Fruit fly (Drosophila melanogaster) whole organism, embryonic: ENCODE data around the gene DIP-alpha.
A peak's percentile ranks its signal among the peaks of the same experiment; 100 is the strongest.

ENCODE experiments used
- B-H2 ChIP-seq: fragments of 200-800 bp; sonication (Bioruptor generic); optimal IDR thresholded peaks from 2 replicates; lab custom pipeline; 2018; ENCODE audit warnings: missing biosample characterization, mild to moderate bottlenecking, missing genetic modification characterization
- BtbVII ChIP-seq: fragments of 200-800 bp; sonication (Bioruptor generic); optimal IDR thresholded peaks from 3 replicates; lab custom pipeline; 2017; ENCODE audit warnings: missing biosample characterization, mild to moderate bottlenecking, missing genetic modification characterization
- C15 ChIP-seq: fragments of 200-800 bp; sonication (Bioruptor generic); IDR thresholded peaks from 3 replicates; pipeline ENCODE4 v1.3.6; 2022; ENCODE audit warnings: missing biosample characterization, missing genetic modification characterization
- CG1024 ChIP-seq: fragments of 200-800 bp; sonication (Bioruptor generic); IDR thresholded peaks from 2 replicates; pipeline ENCODE4 v1.3.6; 2022; ENCODE audit warnings: missing biosample characterization, missing genetic modification characterization
- CG10274 ChIP-seq: fragments of 200-800 bp; sonication (Bioruptor generic); optimal IDR thresholded peaks from 3 replicates; lab custom pipeline; 2017; ENCODE audit warnings: missing biosample characterization, mild to moderate bottlenecking, missing genetic modification characterization
- CG10321 ChIP-seq: fragments of 200-800 bp; sonication (Bioruptor generic); IDR thresholded peaks from 2 replicates; pipeline ENCODE4 v1.3.6; 2022; ENCODE audit warnings: missing biosample characterization, missing genetic modification characterization
- CG12219 ChIP-seq: fragments of 200-800 bp; sonication (Bioruptor generic); optimal IDR thresholded peaks from 3 replicates; lab custom pipeline; 2018; ENCODE audit warnings: missing biosample characterization, mild to moderate bottlenecking, missing genetic modification characterization
- CG12769 ChIP-seq: fragments of 200-800 bp; sonication (Bioruptor generic); optimal IDR thresholded peaks from 2 replicates; lab custom pipeline; 2019; ENCODE audit warnings: missing biosample characterization, mild to moderate bottlenecking, missing genetic modification characterization, moderate library complexity
- CG13287 ChIP-seq: fragments of 200-800 bp; sonication (Bioruptor generic); IDR thresholded peaks from 2 replicates; pipeline ENCODE4 v1.3.6; 2022; ENCODE audit warnings: missing biosample characterization, missing genetic modification characterization; ENCODE audit not compliant: partially characterized antibody
- CG13424 ChIP-seq: fragments of 200-800 bp; sonication (Bioruptor generic); optimal IDR thresholded peaks from 2 replicates; lab custom pipeline; 2019; ENCODE audit warnings: missing biosample characterization, mild to moderate bottlenecking, missing genetic modification characterization, moderate library complexity
- CG1603 ChIP-seq: fragments of 200-800 bp; sonication (Bioruptor generic); optimal IDR thresholded peaks from 2 replicates; lab custom pipeline; 2019; ENCODE audit warnings: missing biosample characterization, mild to moderate bottlenecking, missing genetic modification characterization, moderate library complexity
- CG17829 ChIP-seq: fragments of 200-800 bp; optimal IDR thresholded peaks from 2 replicates; lab custom pipeline; 2019; ENCODE audit warnings: missing biosample characterization, mild to moderate bottlenecking, missing genetic modification characterization, moderate library complexity
- CG18476 ChIP-seq: fragments of 200-800 bp; sonication (Bioruptor generic); optimal IDR thresholded peaks from 2 replicates; lab custom pipeline; 2016; ENCODE audit warnings: missing biosample characterization, mild to moderate bottlenecking, missing genetic modification characterization
- CG2712 ChIP-seq: fragments of 200-800 bp; optimal IDR thresholded peaks from 3 replicates; lab custom pipeline; 2019; ENCODE audit warnings: missing biosample characterization, mild to moderate bottlenecking, missing genetic modification characterization, moderate library complexity
- CG3995 ChIP-seq: fragments of 200-800 bp; sonication (Bioruptor generic); optimal IDR thresholded peaks from 3 replicates; lab custom pipeline; 2016; ENCODE audit warnings: missing biosample characterization, missing genetic modification characterization
- CG43689 ChIP-seq: fragments of 200-800 bp; sonication (Bioruptor generic); IDR thresholded peaks from 2 replicates; pipeline ENCODE4 v1.3.6; 2022; ENCODE audit warnings: missing biosample characterization, missing genetic modification characterization
- CG5180 ChIP-seq: fragments of 200-800 bp; sonication (Bioruptor generic); optimal IDR thresholded peaks from 3 replicates; lab custom pipeline; 2017; ENCODE audit warnings: missing biosample characterization, missing genetic modification characterization, mild to moderate bottlenecking, moderate library complexity, missing genetic modification reagents
- CG6254 ChIP-seq: fragments of 200-800 bp; sonication (Bioruptor generic); optimal IDR thresholded peaks from 3 replicates; lab custom pipeline; 2017; ENCODE audit warnings: mild to moderate bottlenecking, missing biosample characterization, missing genetic modification reagents, missing genetic modification characterization
- CG6654 ChIP-seq: fragments of 200-800 bp; sonication (Bioruptor generic); optimal IDR thresholded peaks from 2 replicates; lab custom pipeline; 2017; ENCODE audit warnings: missing biosample characterization, mild to moderate bottlenecking, missing genetic modification characterization
- CG7556 ChIP-seq: fragments of 200-800 bp; sonication (Bioruptor generic); optimal IDR thresholded peaks from 2 replicates; lab custom pipeline; 2017; ENCODE audit warnings: missing biosample characterization, mild to moderate bottlenecking, missing genetic modification characterization
- CkIIα-i1 ChIP-seq: fragments of 200-800 bp; sonication (Bioruptor generic); IDR thresholded peaks from 2 replicates; pipeline ENCODE4 v1.3.6; 2022; ENCODE audit warnings: missing biosample characterization, missing genetic modification characterization
- D19B ChIP-seq: fragments of 200-800 bp; sonication (Bioruptor generic); optimal IDR thresholded peaks from 2 replicates; lab custom pipeline; 2017; ENCODE audit warnings: missing biosample characterization, mild to moderate bottlenecking, missing genetic modification characterization
- Dek ChIP-seq: fragments of 200-800 bp; sonication (Bioruptor generic); optimal IDR thresholded peaks from 3 replicates; lab custom pipeline; 2019; ENCODE audit warnings: missing biosample characterization, mild to moderate bottlenecking, missing genetic modification characterization, moderate library complexity
- Dip3 ChIP-seq: fragments of 200-800 bp; sonication (Bioruptor generic); optimal IDR thresholded peaks from 3 replicates; lab custom pipeline; 2016; ENCODE audit warnings: missing biosample characterization, missing genetic modification characterization
- E2f2 ChIP-seq: fragments of 200-800 bp; sonication (Bioruptor generic); IDR thresholded peaks from 2 replicates; pipeline ENCODE4 v1.3.6; 2022; ENCODE audit warnings: missing biosample characterization, missing genetic modification characterization
- HLH4C ChIP-seq: fragments of 200-800 bp; sonication (Bioruptor generic); IDR thresholded peaks from 3 replicates; pipeline ENCODE4 v1.3.6; 2022; ENCODE audit warnings: missing biosample characterization, missing genetic modification characterization; ENCODE audit not compliant: partially characterized antibody
- HmgD ChIP-seq: fragments of 200-800 bp; sonication (Bioruptor generic); optimal IDR thresholded peaks from 3 replicates; lab custom pipeline; 2016; ENCODE audit warnings: missing biosample characterization, missing genetic modification characterization
- MESR4 ChIP-seq: fragments of 200-800 bp; sonication (Bioruptor generic); optimal IDR thresholded peaks from 2 replicates; lab custom pipeline; 2018; ENCODE audit warnings: missing biosample characterization, mild to moderate bottlenecking, missing genetic modification characterization, moderate library complexity
- Mrtf ChIP-seq: fragments of 200-800 bp; sonication (Bioruptor generic); IDR thresholded peaks from 3 replicates; pipeline ENCODE4 v1.3.6; 2022; ENCODE audit warnings: missing biosample characterization, missing genetic modification characterization
- Optix ChIP-seq: fragments of 200-800 bp; sonication (Bioruptor generic); IDR thresholded peaks from 3 replicates; pipeline ENCODE4 v1.3.6; 2022; ENCODE audit warnings: missing biosample characterization, missing genetic modification characterization
- ase ChIP-seq: fragments of 200-800 bp; sonication (Bioruptor generic); IDR thresholded peaks from 3 replicates; pipeline ENCODE4 v1.3.6; 2022; ENCODE audit warnings: missing biosample characterization, missing genetic modification characterization
- az2 ChIP-seq: fragments of 200-800 bp; sonication (Bioruptor generic); optimal IDR thresholded peaks from 3 replicates; lab custom pipeline; 2016; ENCODE audit warnings: missing biosample characterization, missing genetic modification characterization
- chinmo ChIP-seq: fragments of 200-800 bp; sonication (Bioruptor generic); IDR thresholded peaks from 4 replicates; pipeline ENCODE4 v1.3.6; 2022; ENCODE audit warnings: missing biosample characterization, missing genetic modification characterization; ENCODE audit not compliant: partially characterized antibody
- chm ChIP-seq: fragments of 200-800 bp; sonication (Bioruptor generic); IDR thresholded peaks from 2 replicates; pipeline ENCODE4 v1.3.6; 2022; ENCODE audit warnings: missing biosample characterization, missing genetic modification characterization
- chn ChIP-seq: fragments of 200-800 bp; sonication (Bioruptor generic); optimal IDR thresholded peaks from 2 replicates; lab custom pipeline; 2016; ENCODE audit warnings: missing biosample characterization, missing genetic modification characterization
- corto ChIP-seq: fragments of 200-800 bp; sonication (Bioruptor generic); optimal IDR thresholded peaks from 2 replicates; lab custom pipeline; 2016; ENCODE audit warnings: missing biosample characterization, mild to moderate bottlenecking, missing genetic modification characterization, moderate library complexity
- cwo ChIP-seq: fragments of 200-800 bp; sonication (Bioruptor generic); optimal IDR thresholded peaks from 3 replicates; lab custom pipeline; 2017; ENCODE audit warnings: missing biosample characterization, missing genetic modification characterization, mild to moderate bottlenecking, moderate library complexity, missing genetic modification reagents
- fd64A ChIP-seq: fragments of 200-800 bp; sonication (Bioruptor generic); optimal IDR thresholded peaks from 3 replicates; lab custom pipeline; 2018; ENCODE audit warnings: missing biosample characterization, mild to moderate bottlenecking, missing genetic modification characterization
- gce ChIP-seq: fragments of 200-800 bp; sonication (Bioruptor generic); IDR thresholded peaks from 3 replicates; pipeline ENCODE4 v1.3.6; 2022; ENCODE audit warnings: missing biosample characterization, missing genetic modification characterization
- her ChIP-seq: fragments of 200-800 bp; sonication (Bioruptor generic); optimal IDR thresholded peaks from 2 replicates; lab custom pipeline; 2016; ENCODE audit warnings: missing biosample characterization, missing genetic modification characterization
- insv ChIP-seq, 2 experiments: fragments of 200-800 bp; sonication (Bioruptor generic); optimal IDR thresholded peaks; 3 replicates each; lab custom pipeline; 2016 to 2018; ENCODE audit warnings: missing biosample characterization in 2 of 2, missing genetic modification characterization in 2 of 2
- kay ChIP-seq: fragments of 200-800 bp; sonication (Bioruptor generic); optimal IDR thresholded peaks from 2 replicates; lab custom pipeline; 2016; ENCODE audit warnings: missing biosample characterization, missing genetic modification characterization
- klu ChIP-seq: fragments of 200-800 bp; sonication (Bioruptor generic); IDR thresholded peaks from 2 replicates; pipeline ENCODE4 v1.3.6; 2022; ENCODE audit warnings: missing biosample characterization, missing genetic modification characterization
- lola ChIP-seq, 3 experiments: fragments of >200 bp in 2 of 3; fragments of 200-800 bp in 1 of 3; sonication (Bioruptor generic) in 1 of 3; optimal IDR thresholded peaks; 2 replicates each; lab custom pipeline; 2017 to 2019; ENCODE audit warnings: missing biosample characterization in 3 of 3, missing genetic modification characterization in 3 of 3, mild to moderate bottlenecking in 1 of 3, moderate library complexity in 1 of 3
- otp ChIP-seq: fragments of 200-800 bp; sonication (Bioruptor generic); IDR thresholded peaks from 3 replicates; pipeline ENCODE4, ENCODE4 v1.3.6; 2022; ENCODE audit warnings: missing biosample characterization, missing genetic modification characterization
- pita ChIP-seq: fragments of 200-800 bp; sonication (Bioruptor generic); optimal IDR thresholded peaks from 2 replicates; lab custom pipeline; 2017; ENCODE audit warnings: missing biosample characterization, mild to moderate bottlenecking, missing genetic modification characterization
- pros ChIP-seq: fragments of 200-800 bp; sonication (Bioruptor generic); optimal IDR thresholded peaks from 3 replicates; lab custom pipeline; 2019; ENCODE audit warnings: missing biosample characterization, mild to moderate bottlenecking, missing genetic modification characterization, moderate library complexity
- schlank ChIP-seq: fragments of 200-800 bp; sonication (Bioruptor generic); optimal IDR thresholded peaks from 2 replicates; lab custom pipeline; 2018; ENCODE audit warnings: missing biosample characterization, mild to moderate bottlenecking, missing genetic modification characterization
- sd ChIP-seq: fragments of 200-800 bp; sonication (Bioruptor generic); optimal IDR thresholded peaks from 3 replicates; lab custom pipeline; 2018; ENCODE audit warnings: missing biosample characterization, mild to moderate bottlenecking, missing genetic modification characterization, moderate library complexity
- sens ChIP-seq: fragments of 200-800 bp; sonication (Bioruptor generic); peaks from one replicate; lab custom pipeline; 2016; ENCODE audit warnings: missing biosample characterization, missing genetic modification characterization
- so ChIP-seq: fragments of 200-800 bp; sonication (Bioruptor generic); IDR thresholded peaks from 3 replicates; pipeline ENCODE4 v1.3.6; 2022; ENCODE audit warnings: missing biosample characterization, missing genetic modification characterization

Gene DIP-alpha

dm6 chrX:3570249-3570648 lies 1.2 kb downstream of the DIP-alpha start (continued):
- TF ChIP-seq CG12769 (tag; lab: Kevin White, UChicago) (peak; percentile 49), CG3995 (peak; percentile 68), E2f2 (GFP tag; lab: Robert Waterston, UW) (peak; percentile 68), Mrtf (no peak), CG7556 (GFP tag; lab: Kevin White, UChicago) (no peak), CG10321 (no peak), CG10274 (GFP tag; lab: Kevin White, UChicago) (no peak), sens (peak; percentile 40), chn (GFP tag; lab: Kevin White, UChicago) (no peak), az2 (GFP tag; lab: Kevin White, UChicago) (no peak), insv (GFP tag; optimal IDR thresholded peaks at IDR 0.05; lab: Kevin White, UChicago) (no peak), otp (GFP tag; lab: Robert Waterston, UW) (no peak), cwo (GFP tag; lab: Kevin White, UChicago) (no peak), CG13287 (GFP tag; lab: Robert Waterston, UW) (peak; percentile 41; the same call in 1 of the 2 replicates), B-H2 (peak; percentile 16), CG18476 (GFP tag; lab: Kevin White, UChicago) (no peak), ase (no peak), schlank (no peak), her (GFP tag; lab: Kevin White, UChicago) (no peak), CG2712 (tag; lab: Kevin White, UChicago) (peak; percentile 18), Dip3 (GFP tag; lab: Kevin White, UChicago) (no peak), D19B (no peak), gce (GFP tag; lab: Robert Waterston, UW) (no peak), CG43689 (GFP tag; lab: Robert Waterston, UW) (no peak), CG17829 (no peak), Optix (GFP tag; lab: Robert Waterston, UW) (no peak), CG6654 (GFP tag; lab: Kevin White, UChicago) (no peak), sd (no peak), lola (GFP tag; optimal IDR thresholded peaks at IDR 0.05; lab: Kevin White, UChicago) (peak in 1 of 3 experiments; percentile 61), BtbVII (GFP tag; lab: Kevin White, UChicago) (no peak), pita (GFP tag; lab: Kevin White, UChicago) (peak; percentile 65), Dek (tag; lab: Kevin White, UChicago) (peak; percentile 11), chm (GFP tag; lab: Robert Waterston, UW) (no peak), CG1024 (GFP tag; lab: Robert Waterston, UW) (no peak), pros (no peak), chinmo (0 out of 4 replicates have a peak, but pooled peaks have one; percentile 40), corto (GFP tag; lab: Kevin White, UChicago) (no peak), CG6254 (no peak), CG5180 (GFP tag; lab: Kevin White, UChicago) (no peak), CG13424 (tag; lab: Kevin White, UChicago) (no peak), CG1603 (tag; lab: Kevin White, UChicago) (peak; percentile 40), C15 (GFP tag; lab: Robert Waterston, UW) (no peak), HLH4C (GFP tag; lab: Robert Waterston, UW) (no peak), MESR4 (GFP tag; lab: Kevin White, UChicago) (no peak), klu (no peak), fd64A (GFP tag; lab: Kevin White, UChicago) (no peak), CkIIα-i1 (GFP tag; lab: Robert Waterston, UW) (no peak), HmgD (GFP tag; lab: Kevin White, UChicago) (no peak), kay (GFP tag; lab: Kevin White, UChicago) (no peak), CG12219 (GFP tag; lab: Kevin White, UChicago) (no peak), so (GFP tag; lab: Robert Waterston, UW) (no peak)
